Fruit fly (Drosophila melanogaster): Measurements from ENCODE around the gene bru2.

Gene bru2

DNA sequence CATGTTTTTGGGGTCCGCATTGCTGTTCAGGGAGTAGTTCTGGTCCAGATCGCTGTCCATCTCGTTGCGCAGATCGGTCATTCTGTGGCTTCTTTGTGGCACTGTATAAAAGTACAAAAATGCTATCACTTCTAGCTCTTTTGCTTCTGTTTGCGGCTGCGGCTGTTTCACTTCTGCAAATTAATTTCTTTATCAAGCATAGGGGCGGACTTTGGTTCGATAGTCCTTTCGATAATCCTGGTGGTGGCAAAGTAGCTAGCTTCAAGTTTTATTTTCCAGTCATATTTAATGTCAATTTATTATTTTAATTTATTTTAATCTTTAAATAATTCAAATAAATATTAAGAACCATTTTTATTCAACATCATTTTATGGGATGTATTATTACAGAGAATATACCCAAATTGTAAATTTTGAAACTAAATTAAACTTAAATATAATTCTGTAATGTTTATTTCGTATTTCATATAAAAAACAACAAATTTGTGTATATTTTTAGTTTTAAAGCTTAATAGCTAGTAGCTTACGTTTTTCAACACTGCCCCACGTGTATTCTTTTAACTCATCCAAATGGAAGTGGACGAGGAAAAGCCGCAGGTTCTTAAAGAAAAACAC lies 83.6 kb downstream of the bru2 start, which contains the start of the genes CG5446 and Trm1 (continued):
- TF ChIP-seq slp2 (GFP tag; optimal IDR thresholded peaks at IDR 0.05): no peak
- peak; percentile 39 for TF ChIP-seq CG6254 (GFP tag; optimal IDR thresholded peaks at IDR 0.05)
- no peak for TF ChIP-seq CG3726 (GFP tag; IDR thresholded peaks at IDR 0.05)
- peak; percentile 76 for TF ChIP-seq lab (GFP tag; optimal IDR thresholded peaks at IDR 0.05)
- TF ChIP-seq scrt (GFP tag; optimal IDR thresholded peaks at IDR 0.05): peak; percentile 47
- TF ChIP-seq Neu2 (GFP tag; optimal IDR thresholded peaks at IDR 0.05; ENCODE audit: borderline replicate concordance): no peak
- TF ChIP-seq CG12744 (GFP tag; optimal IDR thresholded peaks at IDR 0.05): no peak
- peak in 1 of 2 experiments; percentile 66 for TF ChIP-seq Eip74EF (GFP tag; optimal IDR thresholded peaks at IDR 0.05)
- no peak for TF ChIP-seq jumu (GFP tag; optimal IDR thresholded peaks at IDR 0.05)
- no peak for TF ChIP-seq CG15073 (GFP tag; optimal IDR thresholded peaks at IDR 0.05)
- peak; percentile 39; the same call in 1 of the 3 replicates for TF ChIP-seq Aef1 (GFP tag; IDR thresholded peaks at IDR 0.05)
- peak; percentile 46; the same call in 1 of the 3 replicates for TF ChIP-seq Dbx (GFP tag; IDR thresholded peaks at IDR 0.05)
- peak; percentile 41; the same call in 1 of the 2 replicates for TF ChIP-seq CG4730 (GFP tag; IDR thresholded peaks at IDR 0.05)
- TF ChIP-seq CG43689 (GFP tag; IDR thresholded peaks at IDR 0.05): no peak
- TF ChIP-seq Hmx (GFP tag; optimal IDR thresholded peaks at IDR 0.05): no peak
- no peak for TF ChIP-seq prd (optimal IDR thresholded peaks at IDR 0.05)
- TF ChIP-seq prd (GFP tag; IDR thresholded peaks at IDR 0.05): peak; percentile 51; the same call in 1 of the 3 replicates
- TF ChIP-seq CG31441 (GFP tag; IDR thresholded peaks at IDR 0.05): peak; percentile 84
- peak; percentile 73 for TF ChIP-seq BtbVII (GFP tag; optimal IDR thresholded peaks at IDR 0.05)
- TF ChIP-seq CG32767 (GFP tag; IDR thresholded peaks at IDR 0.05): peak; percentile 35; the same call in 1 of the 2 replicates
- TF ChIP-seq grn (GFP tag; optimal IDR thresholded peaks at IDR 0.05): no peak
- TF ChIP-seq kah (GFP tag; optimal IDR thresholded peaks at IDR 0.05): no peak
- no peak for TF ChIP-seq ems (GFP tag; optimal IDR thresholded peaks at IDR 0.05)
- peak; percentile 68 for TF ChIP-seq Deaf1 (tag; optimal IDR thresholded peaks at IDR 0.05)
- no peak for TF ChIP-seq NC2α (GFP tag; optimal IDR thresholded peaks at IDR 0.05)
- TF ChIP-seq vfl (GFP tag; optimal IDR thresholded peaks at IDR 0.05): no peak
- TF ChIP-seq D19B (GFP tag; optimal IDR thresholded peaks at IDR 0.05): peak; percentile 16
- TF ChIP-seq Fer3 (tag; optimal IDR thresholded peaks at IDR 0.05): peak; percentile 60
- peak; percentile 14 for TF ChIP-seq CG10462 (GFP tag; optimal IDR thresholded peaks at IDR 0.05)
- no peak for TF ChIP-seq Taf1 (GFP tag; IDR thresholded peaks at IDR 0.05)
- TF ChIP-seq CG12071 (GFP tag; optimal IDR thresholded peaks at IDR 0.05): no peak
- no peak; the same call in 1 of the 2 replicates for TF ChIP-seq Atf6 (GFP tag; IDR thresholded peaks at IDR 0.05)
- peak; percentile 78 for TF ChIP-seq dmrt99B (tag; optimal IDR thresholded peaks at IDR 0.05)
- peak; percentile 50; the same call in 1 of the 3 replicates for TF ChIP-seq Opbp (GFP tag; IDR thresholded peaks at IDR 0.05; ENCODE audit: partially characterized antibody)
- 0 out of 3 replicates have a peak, but pooled peaks have one; percentile 32 for TF ChIP-seq H15 (GFP tag; IDR thresholded peaks at IDR 0.05)
- TF ChIP-seq CG17829 (tag; optimal IDR thresholded peaks at IDR 0.05): peak; percentile 88
- no peak for TF ChIP-seq Lim3 (GFP tag; IDR thresholded peaks at IDR 0.05)
- no peak for TF ChIP-seq emc (GFP tag; optimal IDR thresholded peaks at IDR 0.05)
- no peak for TF ChIP-seq wek (GFP tag; optimal IDR thresholded peaks at IDR 0.05)
- no peak for TF ChIP-seq vnd (GFP tag; IDR thresholded peaks at IDR 0.05; ENCODE audit: partially characterized antibody)
- TF ChIP-seq chm (GFP tag; IDR thresholded peaks at IDR 0.05): no peak
- TF ChIP-seq nmo (GFP tag; optimal IDR thresholded peaks at IDR 0.05): peak; percentile 83
- peak; percentile 56 for TF ChIP-seq CG2116 (GFP tag; optimal IDR thresholded peaks at IDR 0.05)
- peak; percentile 48 for TF ChIP-seq E2f1 (GFP tag; IDR thresholded peaks at IDR 0.05)
- peak; percentile 25 for TF ChIP-seq sd (tag; optimal IDR thresholded peaks at IDR 0.05)
- no peak for TF ChIP-seq nau (GFP tag; optimal IDR thresholded peaks at IDR 0.05)
- peak; percentile 67 for TF ChIP-seq CG33557 (GFP tag; optimal IDR thresholded peaks at IDR 0.05)
- TF ChIP-seq CG3281 (GFP tag; optimal IDR thresholded peaks at IDR 0.05): peak; percentile 77
- no peak for TF ChIP-seq pan (optimal IDR thresholded peaks at IDR 0.05)
- no peak for TF ChIP-seq pan (GFP tag; optimal IDR thresholded peaks at IDR 0.05 in 1 of 2, IDR thresholded peaks at IDR 0.05 in 1 of 2)

Data from whole organism, embryonic.